Fruit fly (Drosophila melanogaster): ENCODE results near the gene pths.
A peak's percentile ranks its signal among the peaks of the same experiment; 100 is the strongest.

Gene pths

DNA sequence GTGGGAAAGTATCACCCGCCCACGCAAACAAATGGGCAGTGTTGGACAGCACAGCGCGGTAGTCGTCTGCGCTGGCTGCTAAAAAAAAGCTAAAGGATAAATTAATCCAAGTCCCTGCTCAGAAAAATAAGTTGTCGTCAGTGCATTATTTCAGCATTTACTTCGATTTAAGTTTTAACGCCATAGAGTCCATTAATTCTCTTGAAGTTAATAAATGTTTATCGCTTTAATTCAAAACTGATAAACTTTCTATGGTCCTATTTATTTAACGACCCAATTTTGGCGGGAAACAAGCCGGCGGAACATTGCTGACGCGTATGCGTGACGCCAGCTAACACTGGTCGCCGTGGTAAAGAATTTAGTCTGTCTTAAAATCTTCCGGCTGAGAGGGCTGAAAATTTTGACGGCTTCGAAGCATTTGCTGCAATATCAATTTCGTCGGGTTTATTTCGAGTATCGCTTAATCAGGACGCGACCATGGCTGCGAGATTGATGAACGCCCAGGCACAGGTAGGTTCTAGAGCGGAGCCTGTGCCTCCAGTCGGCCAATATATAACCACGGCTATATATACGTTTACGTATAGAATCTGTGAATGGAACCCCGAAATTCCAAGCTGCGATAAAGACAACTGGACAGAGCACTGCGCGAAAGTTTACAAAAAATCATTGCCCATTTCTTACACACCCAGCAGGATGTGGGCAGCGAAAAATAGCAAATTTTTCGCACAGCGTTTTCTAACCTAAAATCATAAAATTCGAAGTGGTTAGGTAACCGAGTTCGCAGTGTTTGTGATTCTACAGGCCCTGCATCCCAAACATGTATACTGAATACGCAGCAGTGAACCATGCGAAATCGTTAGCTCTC lies 25.5 kb downstream of the pths start, which contains the start of the genes mAcon1, CG43345 and CG43346 (continued):
- TF ChIP-seq Blimp-1 (GFP tag; optimal IDR thresholded peaks at IDR 0.05) (no peak), Sox14 (GFP tag; optimal IDR thresholded peaks at IDR 0.05) (peak; percentile 83), fkh (GFP tag; optimal IDR thresholded peaks at IDR 0.05) (peak; percentile 89), CG6792 (GFP tag; optimal IDR thresholded peaks at IDR 0.05) (peak; percentile 79), Ets21C (GFP tag; optimal IDR thresholded peaks at IDR 0.05) (no peak), CG1621 (tag; optimal IDR thresholded peaks at IDR 0.05) (peak; percentile 64), Lpt (GFP tag; optimal IDR thresholded peaks at IDR 0.05) (peak; percentile 56), CG6163 (GFP tag; IDR thresholded peaks at IDR 0.05) (peak; percentile 45; the same call in 1 of the 3 replicates), fd59A (GFP tag; optimal IDR thresholded peaks at IDR 0.05) (peak; percentile 70), acj6 (GFP tag; optimal IDR thresholded peaks at IDR 0.05) (peak; percentile 82), spab (GFP tag; optimal IDR thresholded peaks at IDR 0.05) (no peak), achi (GFP tag; optimal IDR thresholded peaks at IDR 0.05) (no peak), dsx (GFP tag; optimal IDR thresholded peaks at IDR 0.05; ENCODE audit: poor library complexity, severe bottlenecking) (no peak), Ets96B (tag; optimal IDR thresholded peaks at IDR 0.05) (peak; percentile 66), Eip75B (GFP tag; optimal IDR thresholded peaks at IDR 0.05) (peak; percentile 83), Gug (GFP tag; IDR thresholded peaks at IDR 0.05) (peak; percentile 73), CG6808 (GFP tag; optimal IDR thresholded peaks at IDR 0.05) (no peak), CG15336 (GFP tag; IDR thresholded peaks at IDR 0.05) (peak; percentile 35; the same call in 1 of the 2 replicates), CG32006 (GFP tag; optimal IDR thresholded peaks at IDR 0.05) (no peak), cyc (GFP tag; optimal IDR thresholded peaks at IDR 0.05) (peak; percentile 87), CG3032 (tag; optimal IDR thresholded peaks at IDR 0.05) (peak; percentile 68), topi (GFP tag; optimal IDR thresholded peaks at IDR 0.05) (peak; percentile 87), vri (GFP tag; optimal IDR thresholded peaks at IDR 0.05) (peak; percentile 80), net (GFP tag; optimal IDR thresholded peaks at IDR 0.05) (no peak), CG10631 (GFP tag; optimal IDR thresholded peaks at IDR 0.05) (peak; percentile 80), fd85E (GFP tag; optimal IDR thresholded peaks at IDR 0.05) (peak; percentile 47)

DNA sequence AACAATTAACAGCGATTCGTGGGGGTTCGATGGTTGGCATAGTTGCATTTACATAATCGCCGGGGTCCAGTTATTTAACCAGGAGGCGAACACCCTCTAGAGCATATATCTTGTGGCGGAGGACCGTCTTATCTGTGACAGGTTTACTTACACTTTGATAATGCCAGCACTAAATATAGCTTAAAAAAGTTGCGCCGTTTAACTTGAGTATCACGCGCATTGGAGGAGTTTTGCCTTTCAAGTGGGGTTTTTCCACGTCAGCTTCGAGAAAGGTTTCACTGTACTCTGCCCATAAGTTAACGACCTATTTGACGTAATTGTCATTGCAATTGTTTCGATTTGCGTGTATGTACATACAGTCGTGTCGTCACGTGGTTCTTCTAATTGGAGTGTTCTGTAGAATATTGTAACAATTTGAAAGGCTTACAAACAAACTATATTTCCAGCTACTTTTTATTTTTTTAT lies 26.2 kb downstream of the pths start:
- TF ChIP-seq vri (GFP tag; optimal IDR thresholded peaks at IDR 0.05) (peak; percentile 71), dac (GFP tag; optimal IDR thresholded peaks at IDR 0.05) (no peak), CG34406 (GFP tag; optimal IDR thresholded peaks at IDR 0.05) (no peak)

DNA sequence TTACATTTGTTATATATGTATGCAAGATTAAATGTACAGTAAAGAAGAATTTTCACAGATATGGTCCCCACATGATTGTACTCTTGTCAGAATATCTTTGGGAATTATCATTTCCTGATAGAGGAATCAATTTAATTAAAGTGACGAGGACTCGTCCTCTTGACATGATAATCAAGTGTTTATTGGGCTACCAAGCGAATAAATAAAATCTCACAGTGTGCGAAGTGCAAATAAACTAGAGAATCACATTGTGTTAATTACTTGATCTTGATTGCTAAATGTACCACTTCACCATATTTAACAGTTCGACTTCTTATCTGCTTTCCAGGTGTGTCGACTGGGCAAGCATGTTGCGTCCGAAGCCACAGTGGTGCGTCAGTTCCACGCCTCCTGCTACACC lies 26.8 kb downstream of the pths start:
- no peak for TF ChIP-seq Eip78C (GFP tag)
- no peak for TF ChIP-seq vri (GFP tag; optimal IDR thresholded peaks at IDR 0.05)
- TF ChIP-seq Sox102F (GFP tag; optimal IDR thresholded peaks at IDR 0.05) = no peak
- TF ChIP-seq Blimp-1 (GFP tag; optimal IDR thresholded peaks at IDR 0.05) = no peak
- no peak for TF ChIP-seq achi (GFP tag; optimal IDR thresholded peaks at IDR 0.05)
- peak; percentile 69 for TF ChIP-seq svp (GFP tag)
- no peak for TF ChIP-seq Eip75B (GFP tag; optimal IDR thresholded peaks at IDR 0.05)

DNA sequence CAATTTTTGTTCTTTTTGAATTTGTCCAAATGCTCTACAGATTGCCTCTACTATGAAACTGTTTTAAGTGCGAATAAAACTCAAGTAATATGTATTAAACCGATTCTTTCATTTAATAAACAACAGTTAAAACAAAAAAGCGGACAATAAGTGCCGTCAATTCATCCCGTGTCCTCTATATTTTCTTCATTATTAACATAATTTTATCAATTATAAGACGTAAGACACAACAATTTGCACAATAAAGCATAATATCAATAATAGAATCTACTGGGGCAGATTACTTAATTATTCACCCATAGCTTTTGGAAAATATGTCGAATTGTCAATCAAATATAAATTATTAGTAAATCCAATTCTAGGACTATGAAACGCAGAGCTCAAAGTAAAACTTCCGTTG lies 29.9 kb downstream of the pths start, which contains the start of gene CG31627:
Gene CG31627 (plus strand): TSS at position 301 of the 400 bp plus-strand sequence.
- no peak for TF ChIP-seq CG9139 (GFP tag; optimal IDR thresholded peaks at IDR 0.05)
- no peak for TF ChIP-seq CG10631 (GFP tag; optimal IDR thresholded peaks at IDR 0.05)
- no peak for TF ChIP-seq CG3919 (GFP tag; optimal IDR thresholded peaks at IDR 0.05)
- no peak for TF ChIP-seq CG6276 (GFP tag; optimal IDR thresholded peaks at IDR 0.05)
- TF ChIP-seq CG10669 (GFP tag; optimal IDR thresholded peaks at IDR 0.05) = no peak
- no peak for TF ChIP-seq fkh (GFP tag; optimal IDR thresholded peaks at IDR 0.05)

All from whole organism, prepupa.